Fruit fly (Drosophila melanogaster) whole organism, prepupa: ENCODE data around the gene CG33235.

Source experiments
- Blimp-1 ChIP-seq: fragments of 200-800 bp; sonication (Bioruptor generic); optimal IDR thresholded peaks from 3 replicates; lab custom pipeline; 2017; ENCODE audit warnings: missing biosample characterization, missing genetic modification characterization, mild to moderate bottlenecking, moderate library complexity, missing genetic modification reagents
- CG10631 ChIP-seq: fragments of 200-800 bp; sonication (Bioruptor generic); optimal IDR thresholded peaks from 2 replicates; lab custom pipeline; 2016; ENCODE audit warnings: missing biosample characterization, missing genetic modification characterization
- CG10669 ChIP-seq: fragments of 200-800 bp; sonication (Bioruptor generic); optimal IDR thresholded peaks from 3 replicates; lab custom pipeline; 2018; ENCODE audit warnings: missing biosample characterization, mild to moderate bottlenecking, missing genetic modification characterization, moderate library complexity
- CG11294 ChIP-seq: fragments of 200-800 bp; sonication (Bioruptor generic); IDR thresholded peaks from 2 replicates; pipeline ENCODE4 v1.3.6; 2022; ENCODE audit warnings: missing biosample characterization, missing genetic modification characterization
- CG11762 ChIP-seq: fragments of 200-800 bp; sonication (Bioruptor generic); optimal IDR thresholded peaks from 3 replicates; lab custom pipeline; 2016; ENCODE audit warnings: missing biosample characterization, missing genetic modification characterization; ENCODE audit not compliant: insufficient read depth
- CG15336 ChIP-seq: fragments of 200-800 bp; sonication (Bioruptor generic); IDR thresholded peaks from 2 replicates; pipeline ENCODE4 v1.3.6; 2022; ENCODE audit warnings: missing biosample characterization, missing genetic modification characterization
- CG1621 ChIP-seq: fragments of 200-800 bp; sonication (Bioruptor generic); optimal IDR thresholded peaks from 3 replicates; lab custom pipeline; 2018; ENCODE audit warnings: missing biosample characterization, mild to moderate bottlenecking, missing genetic modification characterization
- CG16779 ChIP-seq: fragments of 200-800 bp; sonication (Bioruptor generic); optimal IDR thresholded peaks from 3 replicates; lab custom pipeline; 2017; ENCODE audit warnings: missing biosample characterization, mild to moderate bottlenecking, missing genetic modification characterization
- CG31627 ChIP-seq: fragments of 200-800 bp; sonication (Bioruptor generic); optimal IDR thresholded peaks from 3 replicates; lab custom pipeline; 2016; ENCODE audit warnings: missing biosample characterization, missing genetic modification characterization
- CG34406 ChIP-seq: fragments of 200-800 bp; sonication (Bioruptor generic); optimal IDR thresholded peaks from 3 replicates; lab custom pipeline; 2016; ENCODE audit warnings: missing biosample characterization, missing genetic modification characterization
- CG4318 ChIP-seq: fragments of 200-800 bp; sonication (Bioruptor generic); optimal IDR thresholded peaks from 3 replicates; lab custom pipeline; 2017; ENCODE audit warnings: missing biosample characterization, mild to moderate bottlenecking, missing genetic modification characterization
- CG6163 ChIP-seq: fragments of 200-800 bp; sonication (Bioruptor generic); IDR thresholded peaks from 3 replicates; pipeline ENCODE4 v1.3.6; 2022; ENCODE audit warnings: missing biosample characterization, missing genetic modification characterization
- CG6276 ChIP-seq: fragments of 200-800 bp; sonication (Bioruptor generic); optimal IDR thresholded peaks from 2 replicates; lab custom pipeline; 2017; ENCODE audit warnings: missing biosample characterization, mild to moderate bottlenecking, missing genetic modification characterization
- CG6792 ChIP-seq: fragments of 200-800 bp; sonication (Bioruptor generic); optimal IDR thresholded peaks from 3 replicates; lab custom pipeline; 2016; ENCODE audit warnings: missing biosample characterization, missing genetic modification characterization
- CG6808 ChIP-seq: fragments of 200-800 bp; sonication (Bioruptor generic); optimal IDR thresholded peaks from 3 replicates; lab custom pipeline; 2017; ENCODE audit warnings: missing biosample characterization, missing genetic modification characterization, mild to moderate bottlenecking, moderate library complexity, missing genetic modification reagents
- CG6854 ChIP-seq: fragments of 200-800 bp; sonication (Bioruptor generic); optimal IDR thresholded peaks from 2 replicates; lab custom pipeline; 2017; ENCODE audit warnings: missing biosample characterization, mild to moderate bottlenecking, missing genetic modification characterization
- CG7368 ChIP-seq: fragments of 200-800 bp; sonication (Bioruptor generic); optimal IDR thresholded peaks from 3 replicates; lab custom pipeline; 2016; ENCODE audit warnings: missing biosample characterization, missing genetic modification characterization
- CG8119 ChIP-seq: fragments of 200-800 bp; sonication (Bioruptor generic); IDR thresholded peaks from 3 replicates; pipeline ENCODE4 v1.3.6; 2022; ENCODE audit warnings: missing biosample characterization, missing genetic modification characterization
- CG8319 ChIP-seq: fragments of 200-800 bp; sonication (Bioruptor generic); optimal IDR thresholded peaks from 3 replicates; lab custom pipeline; 2016; ENCODE audit warnings: missing biosample characterization, missing genetic modification characterization
- CG8632 ChIP-seq: fragments of 200-800 bp; sonication (Bioruptor generic); optimal IDR thresholded peaks from 3 replicates; lab custom pipeline; 2016; ENCODE audit warnings: missing biosample characterization, missing genetic modification characterization
- Eip75B ChIP-seq: fragments of 200-800 bp; sonication (Bioruptor generic); optimal IDR thresholded peaks from 3 replicates; lab custom pipeline; 2016; ENCODE audit warnings: missing biosample characterization, missing genetic modification characterization
- Eip78C ChIP-seq: fragments of 200-800 bp; sonication (Bioruptor generic); peaks from one replicate; lab custom pipeline; 2016; ENCODE audit warnings: missing biosample characterization, missing genetic modification characterization
- Ets21C ChIP-seq: fragments of 200-800 bp; sonication (Bioruptor generic); optimal IDR thresholded peaks from 3 replicates; lab custom pipeline; 2016; ENCODE audit warnings: missing biosample characterization, missing genetic modification characterization
- Gug ChIP-seq: fragments of 200-800 bp; sonication (Bioruptor generic); IDR thresholded peaks from 2 replicates; pipeline ENCODE4 v1.3.6; 2022; ENCODE audit warnings: missing biosample characterization, missing genetic modification characterization
- Hr38 ChIP-seq: sonication (Bioruptor generic); optimal IDR thresholded peaks from 2 replicates; lab custom pipeline; 2016; ENCODE audit warnings: missing biosample characterization, missing genetic modification characterization
- Hr39 ChIP-seq: fragments of 200-800 bp; sonication (Bioruptor generic); optimal IDR thresholded peaks from 2 replicates; lab custom pipeline; 2016; ENCODE audit warnings: missing biosample characterization, missing genetic modification characterization
- Hr4 ChIP-seq: fragments of 200-800 bp; sonication (Bioruptor generic); optimal IDR thresholded peaks from 3 replicates; lab custom pipeline; 2016; ENCODE audit warnings: missing biosample characterization, missing genetic modification characterization
- Met ChIP-seq: fragments of 200-800 bp; sonication (Bioruptor generic); optimal IDR thresholded peaks from 3 replicates; lab custom pipeline; 2016; ENCODE audit warnings: missing biosample characterization, missing genetic modification characterization
- OdsH ChIP-seq: fragments of 200-800 bp; sonication (Bioruptor generic); optimal IDR thresholded peaks from 3 replicates; lab custom pipeline; 2016; ENCODE audit warnings: missing biosample characterization, missing genetic modification characterization
- Smox ChIP-seq: fragments of 200-800 bp; sonication (Bioruptor generic); optimal IDR thresholded peaks from 3 replicates; lab custom pipeline; 2016; ENCODE audit warnings: missing biosample characterization, missing genetic modification characterization
- Sox102F ChIP-seq: fragments of 200-800 bp; sonication (Bioruptor generic); optimal IDR thresholded peaks from 2 replicates; lab custom pipeline; 2016; ENCODE audit warnings: missing biosample characterization, mild to moderate bottlenecking, missing genetic modification characterization
- Sox14 ChIP-seq: fragments of 200-800 bp; sonication (Bioruptor generic); optimal IDR thresholded peaks from 3 replicates; lab custom pipeline; 2016; ENCODE audit warnings: missing biosample characterization, missing genetic modification characterization
- achi ChIP-seq: fragments of 200-800 bp; sonication (Bioruptor generic); optimal IDR thresholded peaks from 3 replicates; lab custom pipeline; 2016; ENCODE audit warnings: missing biosample characterization, missing genetic modification characterization
- acj6 ChIP-seq: fragments of 200-800 bp; sonication (Bioruptor generic); optimal IDR thresholded peaks from 3 replicates; lab custom pipeline; 2016; ENCODE audit warnings: missing biosample characterization, missing genetic modification characterization
- dac ChIP-seq: fragments of 200-800 bp; sonication (Bioruptor generic); optimal IDR thresholded peaks from 2 replicates; lab custom pipeline; 2017; ENCODE audit warnings: missing biosample characterization, mild to moderate bottlenecking, missing genetic modification characterization
- dsx ChIP-seq: fragments of 200-800 bp; optimal IDR thresholded peaks from 3 replicates; lab custom pipeline; 2019; ENCODE audit warnings: missing biosample characterization, mild to moderate bottlenecking, missing genetic modification characterization, moderate library complexity; ENCODE audit not compliant: poor library complexity, severe bottlenecking
- eg ChIP-seq: fragments of 200-800 bp; sonication (Bioruptor generic); IDR thresholded peaks from 3 replicates; pipeline ENCODE4 v1.3.6; 2022; ENCODE audit warnings: missing biosample characterization, missing genetic modification characterization
- esn ChIP-seq: fragments of 200-800 bp; sonication (Bioruptor generic); optimal IDR thresholded peaks from 2 replicates; lab custom pipeline; 2016; ENCODE audit warnings: missing biosample characterization, mild to moderate bottlenecking, missing genetic modification characterization, moderate library complexity
- fd85E ChIP-seq: fragments of 200-800 bp; sonication (Bioruptor generic); optimal IDR thresholded peaks from 3 replicates; lab custom pipeline; 2016; ENCODE audit warnings: missing biosample characterization, missing genetic modification characterization
- fkh ChIP-seq: fragments of 200-800 bp; sonication (Bioruptor generic); optimal IDR thresholded peaks from 3 replicates; lab custom pipeline; 2017; ENCODE audit warnings: missing biosample characterization, mild to moderate bottlenecking, missing genetic modification characterization, moderate library complexity
- net ChIP-seq: fragments of 200-800 bp; sonication (Bioruptor generic); optimal IDR thresholded peaks from 3 replicates; lab custom pipeline; 2016; ENCODE audit warnings: missing biosample characterization, missing genetic modification characterization
- pdm3 ChIP-seq: fragments of 200-800 bp; sonication (Bioruptor generic); optimal IDR thresholded peaks from 3 replicates; lab custom pipeline; 2016; ENCODE audit warnings: missing biosample characterization, missing genetic modification characterization
- salr ChIP-seq, 2 experiments: fragments of 200-800 bp; sonication (Bioruptor generic); optimal IDR thresholded peaks; 3 replicates each; lab custom pipeline; 2016 to 2018; ENCODE audit warnings: missing biosample characterization in 2 of 2, missing genetic modification characterization in 2 of 2, mild to moderate bottlenecking in 1 of 2
- spab ChIP-seq: fragments of 200-800 bp; sonication (Bioruptor generic); optimal IDR thresholded peaks from 2 replicates; lab custom pipeline; 2017; ENCODE audit warnings: missing biosample characterization, mild to moderate bottlenecking, missing genetic modification characterization, missing genetic modification reagents
- ss ChIP-seq, 2 experiments: fragments of 200-800 bp; sonication (Bioruptor generic); optimal IDR thresholded peaks; 2 replicates in 1 of 2; 3 replicates in 1 of 2; lab custom pipeline; 2017 to 2018; ENCODE audit warnings: mild to moderate bottlenecking in 2 of 2, missing biosample characterization in 2 of 2, missing genetic modification characterization in 2 of 2, moderate library complexity in 1 of 2
- svp ChIP-seq: fragments of 200-800 bp; sonication (Bioruptor generic); peaks from one replicate; lab custom pipeline; 2016; ENCODE audit warnings: missing biosample characterization, missing genetic modification characterization

The CG33235 gene

dm6 chrX:11451027-11451572 lies 40.3 kb downstream of the CG33235 start (continued):
- TF ChIP-seq ss (GFP tag; optimal IDR thresholded peaks at IDR 0.05; lab: Kevin White, UChicago) (no peak), Sox14 (GFP tag; lab: Kevin White, UChicago) (no peak), OdsH (GFP tag; lab: Kevin White, UChicago) (peak; percentile 66), Hr4 (GFP tag; lab: Kevin White, UChicago) (peak; percentile 56), pdm3 (GFP tag; lab: Kevin White, UChicago) (peak; percentile 60), CG31627 (GFP tag; lab: Kevin White, UChicago) (peak; percentile 23), achi (GFP tag; lab: Kevin White, UChicago) (peak; percentile 10), salr (GFP tag; optimal IDR thresholded peaks at IDR 0.05; lab: Kevin White, UChicago) (no peak), esn (GFP tag; lab: Kevin White, UChicago) (peak; percentile 8), acj6 (GFP tag; lab: Kevin White, UChicago) (peak; percentile 41), net (GFP tag; lab: Kevin White, UChicago) (peak; percentile 35), svp (GFP tag; lab: Kevin White, UChicago) (peak; percentile 67), Eip75B (GFP tag; lab: Kevin White, UChicago) (peak; percentile 6), CG34406 (no peak), Met (GFP tag; lab: Kevin White, UChicago) (peak; percentile 28), CG1621 (tag; lab: Kevin White, UChicago) (no peak), CG4318 (GFP tag; lab: Kevin White, UChicago) (peak; percentile 24), CG8119 (GFP tag; lab: Robert Waterston, UW) (peak; percentile 73; the same call in 2 of the 3 replicates), dac (GFP tag; lab: Kevin White, UChicago) (peak; percentile 52), CG6163 (GFP tag; lab: Robert Waterston, UW) (peak; percentile 59; the same call in 2 of the 3 replicates), CG10669 (GFP tag; lab: Kevin White, UChicago) (no peak), Blimp-1 (no peak), dsx (GFP tag; lab: Kevin White, UChicago) (no peak), Sox102F (GFP tag; lab: Kevin White, UChicago) (no peak), eg (GFP tag; lab: Robert Waterston, UW) (peak; percentile 86), Hr38 (GFP tag; lab: Kevin White, UChicago) (peak; percentile 49), CG11762 (GFP tag; lab: Kevin White, UChicago) (no peak), Gug (GFP tag; lab: Robert Waterston, UW) (peak; percentile 71), CG7368 (GFP tag; lab: Kevin White, UChicago) (no peak), CG11294 (GFP tag; lab: Robert Waterston, UW) (peak; percentile 39; the same call in 1 of the 2 replicates)
- TF ChIP-seq, all 60 proteins: peak for 31

dm6 chrX:11450406-11450805 lies 41.0 kb downstream of the CG33235 start:
- no peak for TF ChIP-seq dsx (GFP tag; lab: Kevin White, UChicago)
- peak; percentile 59 for TF ChIP-seq svp (GFP tag; lab: Kevin White, UChicago)
- no peak for TF ChIP-seq CG8319
- no peak for TF ChIP-seq Gug (GFP tag; lab: Robert Waterston, UW)
- TF ChIP-seq Eip75B (GFP tag; lab: Kevin White, UChicago) = no peak
- no peak for TF ChIP-seq Smox (GFP tag; lab: Kevin White, UChicago)
- TF ChIP-seq net (GFP tag; lab: Kevin White, UChicago) = no peak
- TF ChIP-seq CG6276 (GFP tag; lab: Kevin White, UChicago) = no peak
- TF ChIP-seq CG8632 = no peak
- no peak for TF ChIP-seq CG10631
- TF ChIP-seq Hr39 (GFP tag; lab: Kevin White, UChicago) = no peak
- TF ChIP-seq CG15336 (GFP tag; lab: Robert Waterston, UW) = no peak
- TF ChIP-seq Sox14 (GFP tag; lab: Kevin White, UChicago) = no peak
- no peak for TF ChIP-seq Ets21C (GFP tag; lab: Kevin White, UChicago)
- TF ChIP-seq fd85E (GFP tag; lab: Kevin White, UChicago) = no peak
- TF ChIP-seq CG6792 (GFP tag; lab: Kevin White, UChicago) = no peak
- no peak for TF ChIP-seq spab (GFP tag; lab: Kevin White, UChicago)
- no peak for TF ChIP-seq CG6854
- TF ChIP-seq Eip78C (GFP tag; lab: Kevin White, UChicago) = peak; percentile 69
- no peak for TF ChIP-seq CG6808
- TF ChIP-seq CG16779 = no peak
- TF ChIP-seq CG7368 (GFP tag; lab: Kevin White, UChicago) = no peak
- TF ChIP-seq pdm3 (GFP tag; lab: Kevin White, UChicago) = peak; percentile 23
- no peak for TF ChIP-seq fkh (GFP tag; lab: Kevin White, UChicago)
- TF ChIP-seq Met (GFP tag; lab: Kevin White, UChicago) = no peak
- TF ChIP-seq Hr4 (GFP tag; lab: Kevin White, UChicago) = no peak
